Fruit fly (Drosophila melanogaster) whole organism, embryonic: ENCODE results near the gene sqh.
A peak's percentile ranks its signal among the peaks of the same experiment; 100 is the strongest.

Experiments
- Adf1 ChIP-seq: fragments of 200-800 bp; sonication (Bioruptor generic); IDR thresholded peaks from 2 replicates; pipeline ENCODE4 v1.3.6; 2022; ENCODE audit warnings: missing biosample characterization, missing genetic modification characterization
- Aef1 ChIP-seq: fragments of 200-800 bp; sonication (Bioruptor generic); IDR thresholded peaks from 3 replicates; pipeline ENCODE4 v1.3.6; 2022; ENCODE audit warnings: missing biosample characterization, missing genetic modification characterization
- Awh ChIP-seq: fragments of 200-800 bp; sonication (Bioruptor generic); IDR thresholded peaks from 2 replicates; pipeline ENCODE4, ENCODE4 v1.3.6; 2022; ENCODE audit warnings: missing biosample characterization, missing genetic modification characterization
- BEAF-32 ChIP-seq: fragments of 200-800 bp; sonication (Bioruptor generic); optimal IDR thresholded peaks from 3 replicates; lab custom pipeline; 2017; ENCODE audit warnings: missing biosample characterization, missing genetic modification characterization, mild to moderate bottlenecking, moderate library complexity, missing genetic modification reagents
- CG10147 ChIP-seq: fragments of 200-800 bp; sonication (Bioruptor generic); optimal IDR thresholded peaks from 2 replicates; lab custom pipeline; 2019; ENCODE audit warnings: missing biosample characterization, mild to moderate bottlenecking, missing genetic modification characterization, moderate library complexity
- CG10431 ChIP-seq: fragments of 200-800 bp; sonication (Bioruptor generic); optimal IDR thresholded peaks from 3 replicates; lab custom pipeline; 2018; ENCODE audit warnings: missing biosample characterization, mild to moderate bottlenecking, missing genetic modification characterization
- CG12155 ChIP-seq: fragments of 200-800 bp; sonication (Bioruptor generic); optimal IDR thresholded peaks from 3 replicates; lab custom pipeline; 2016; ENCODE audit warnings: missing biosample characterization, missing genetic modification characterization
- CG12769 ChIP-seq: fragments of 200-800 bp; sonication (Bioruptor generic); optimal IDR thresholded peaks from 2 replicates; lab custom pipeline; 2019; ENCODE audit warnings: missing biosample characterization, mild to moderate bottlenecking, missing genetic modification characterization, moderate library complexity
- CG13123 ChIP-seq: fragments of 200-800 bp; sonication (Bioruptor generic); optimal IDR thresholded peaks from 2 replicates; lab custom pipeline; 2016; ENCODE audit warnings: missing biosample characterization, missing genetic modification characterization
- CG13624 ChIP-seq: fragments of 200-800 bp; sonication (Bioruptor generic); optimal IDR thresholded peaks from 2 replicates; lab custom pipeline; 2016; ENCODE audit warnings: missing biosample characterization, missing genetic modification characterization
- CG14710 ChIP-seq: fragments of 200-800 bp; sonication (Bioruptor generic); optimal IDR thresholded peaks from 3 replicates; lab custom pipeline; 2019; ENCODE audit warnings: missing biosample characterization, mild to moderate bottlenecking, missing genetic modification characterization, moderate library complexity
- CG15514 ChIP-seq: fragments of 200-800 bp; sonication (Bioruptor generic); optimal IDR thresholded peaks from 3 replicates; lab custom pipeline; 2017; ENCODE audit warnings: missing biosample characterization, missing genetic modification characterization, mild to moderate bottlenecking, moderate library complexity, missing genetic modification reagents
- CG1647 ChIP-seq: fragments of 200-800 bp; sonication (Bioruptor generic); optimal IDR thresholded peaks from 3 replicates; lab custom pipeline; 2016; ENCODE audit warnings: missing biosample characterization, missing genetic modification characterization
- CG17829 ChIP-seq: fragments of 200-800 bp; optimal IDR thresholded peaks from 2 replicates; lab custom pipeline; 2019; ENCODE audit warnings: missing biosample characterization, mild to moderate bottlenecking, missing genetic modification characterization, moderate library complexity
- CG2120 ChIP-seq: fragments of 200-800 bp; sonication (Bioruptor generic); optimal IDR thresholded peaks from 3 replicates; lab custom pipeline; 2016; ENCODE audit warnings: missing biosample characterization, missing genetic modification characterization
- CG2202 ChIP-seq: fragments of 200-800 bp; sonication (Bioruptor generic); optimal IDR thresholded peaks from 2 replicates; lab custom pipeline; 2018; ENCODE audit warnings: missing biosample characterization, mild to moderate bottlenecking, missing genetic modification characterization
- CG32767 ChIP-seq: fragments of 200-800 bp; sonication (Bioruptor generic); IDR thresholded peaks from 2 replicates; pipeline ENCODE4 v1.3.6; 2022; ENCODE audit warnings: missing biosample characterization, missing genetic modification characterization
- CG34224 ChIP-seq: fragments of 200-800 bp; sonication (Bioruptor generic); IDR thresholded peaks from 3 replicates; pipeline ENCODE4 v1.3.6; 2022; ENCODE audit warnings: missing biosample characterization, missing genetic modification characterization; ENCODE audit not compliant: partially characterized antibody
- CG8281 ChIP-seq: fragments of 200-800 bp; sonication (Bioruptor generic); optimal IDR thresholded peaks from 2 replicates; lab custom pipeline; 2018; ENCODE audit warnings: missing biosample characterization, mild to moderate bottlenecking, missing genetic modification characterization, moderate library complexity
- CG8478 ChIP-seq: fragments of >200 bp; optimal IDR thresholded peaks from 2 replicates; lab custom pipeline; 2018
- CG8924 ChIP-seq: fragments of 200-800 bp; optimal IDR thresholded peaks from 3 replicates; lab custom pipeline; 2019; ENCODE audit warnings: missing biosample characterization, mild to moderate bottlenecking, missing genetic modification characterization, moderate library complexity
- Camta ChIP-seq: fragments of 200-800 bp; sonication (Bioruptor generic); optimal IDR thresholded peaks from 2 replicates; lab custom pipeline; 2016; ENCODE audit warnings: missing biosample characterization, missing genetic modification characterization
- CkIIα-i1 ChIP-seq: fragments of 200-800 bp; sonication (Bioruptor generic); IDR thresholded peaks from 2 replicates; pipeline ENCODE4 v1.3.6; 2022; ENCODE audit warnings: missing biosample characterization, missing genetic modification characterization
- D19A ChIP-seq: fragments of 200-800 bp; optimal IDR thresholded peaks from 3 replicates; lab custom pipeline; 2019; ENCODE audit warnings: missing biosample characterization, mild to moderate bottlenecking, missing genetic modification characterization, moderate library complexity
- Drgx ChIP-seq: fragments of 200-800 bp; sonication (Bioruptor generic); IDR thresholded peaks from 2 replicates; pipeline ENCODE4 v1.3.6; 2022; ENCODE audit warnings: missing biosample characterization, missing genetic modification characterization
- Gug ChIP-seq: fragments of 200-800 bp; sonication (Bioruptor generic); IDR thresholded peaks from 4 replicates; pipeline ENCODE4 v1.3.6; 2022; ENCODE audit warnings: missing biosample characterization, missing genetic modification characterization
- Hr51 ChIP-seq, 2 experiments: fragments of 200-800 bp; sonication (Bioruptor generic); optimal IDR thresholded peaks; 2 replicates in 1 of 2; 3 replicates in 1 of 2; lab custom pipeline; 2016 to 2018; ENCODE audit warnings: missing biosample characterization in 2 of 2, missing genetic modification characterization in 2 of 2, mild to moderate bottlenecking in 1 of 2, moderate library complexity in 1 of 2
- MESR4 ChIP-seq: fragments of 200-800 bp; sonication (Bioruptor generic); optimal IDR thresholded peaks from 2 replicates; lab custom pipeline; 2018; ENCODE audit warnings: missing biosample characterization, mild to moderate bottlenecking, missing genetic modification characterization, moderate library complexity
- MTF-1 ChIP-seq: fragments of 200-800 bp; sonication (Bioruptor generic); optimal IDR thresholded peaks from 2 replicates; lab custom pipeline; 2018; ENCODE audit warnings: missing biosample characterization, mild to moderate bottlenecking, missing genetic modification characterization, borderline replicate concordance
- Myb ChIP-seq: fragments of 200-800 bp; sonication (Bioruptor generic); optimal IDR thresholded peaks from 2 replicates; lab custom pipeline; 2016; ENCODE audit warnings: missing biosample characterization, missing genetic modification characterization
- Sin3A ChIP-seq: fragments of >200 bp; optimal IDR thresholded peaks from 2 replicates; lab custom pipeline; 2018
- Sry-δ ChIP-seq: fragments of 200-800 bp; sonication (Bioruptor generic); optimal IDR thresholded peaks from 2 replicates; lab custom pipeline; 2016; ENCODE audit warnings: missing biosample characterization, missing genetic modification characterization
- Vsx1 ChIP-seq: fragments of 200-800 bp; sonication (Bioruptor generic); optimal IDR thresholded peaks from 2 replicates; lab custom pipeline; 2017; ENCODE audit warnings: missing biosample characterization, mild to moderate bottlenecking, missing genetic modification characterization, missing genetic modification reagents
- ase ChIP-seq: fragments of 200-800 bp; sonication (Bioruptor generic); IDR thresholded peaks from 3 replicates; pipeline ENCODE4 v1.3.6; 2022; ENCODE audit warnings: missing biosample characterization, missing genetic modification characterization
- crol ChIP-seq: fragments of 200-800 bp; sonication (Bioruptor generic); IDR thresholded peaks from 2 replicates; pipeline ENCODE4 v1.3.6; 2022; ENCODE audit warnings: missing biosample characterization, missing genetic modification characterization
- da ChIP-seq: fragments of 200-800 bp; sonication (Bioruptor generic); optimal IDR thresholded peaks from 2 replicates; lab custom pipeline; 2016; ENCODE audit warnings: missing biosample characterization, missing genetic modification characterization
- hbn ChIP-seq: fragments of 200-800 bp; sonication (Bioruptor generic); IDR thresholded peaks from 2 replicates; pipeline ENCODE4 v1.3.6; 2022; ENCODE audit warnings: missing biosample characterization, missing genetic modification characterization; ENCODE audit not compliant: partially characterized antibody
- kah ChIP-seq: fragments of 200-800 bp; sonication (Bioruptor generic); optimal IDR thresholded peaks from 2 replicates; lab custom pipeline; 2018; ENCODE audit warnings: missing biosample characterization, mild to moderate bottlenecking, missing genetic modification characterization
- lov ChIP-seq, 2 experiments: fragments of 200-800 bp in 1 of 2; fragments of >200 bp in 1 of 2; sonication (Bioruptor generic) in 1 of 2; IDR thresholded peaks in 1 of 2; optimal IDR thresholded peaks in 1 of 2; 2 replicates in 1 of 2; 3 replicates in 1 of 2; pipeline versions ENCODE4 v1.3.6 to Lab custom; 2017 to 2022; ENCODE audit warnings: missing biosample characterization in 1 of 2, missing genetic modification characterization in 1 of 2
- nom ChIP-seq: fragments of 200-800 bp; sonication (Bioruptor generic); optimal IDR thresholded peaks from 2 replicates; lab custom pipeline; 2017; ENCODE audit warnings: missing biosample characterization, missing genetic modification characterization, mild to moderate bottlenecking, moderate library complexity, missing genetic modification reagents
- pnt ChIP-seq: fragments of 200-800 bp; sonication (Bioruptor generic); optimal IDR thresholded peaks from 3 replicates; lab custom pipeline; 2016; ENCODE audit warnings: missing biosample characterization, missing genetic modification characterization
- rib ChIP-seq: fragments of 200-800 bp; sonication (Bioruptor generic); IDR thresholded peaks from 2 replicates; pipeline ENCODE4 v1.3.6; 2022; ENCODE audit warnings: missing biosample characterization, missing genetic modification characterization
- ro ChIP-seq: fragments of 200-800 bp; sonication (Bioruptor generic); IDR thresholded peaks from 2 replicates; pipeline ENCODE4 v1.3.6; 2022; ENCODE audit warnings: missing biosample characterization, missing genetic modification characterization
- seq ChIP-seq: fragments of 200-800 bp; sonication (Bioruptor generic); IDR thresholded peaks from 2 replicates; pipeline ENCODE4 v1.3.6; 2022; ENCODE audit warnings: missing biosample characterization, missing genetic modification characterization
- sna ChIP-seq: fragments of 200-800 bp; sonication (Bioruptor generic); IDR thresholded peaks from 2 replicates; pipeline ENCODE4 v1.3.6; 2022; ENCODE audit warnings: missing biosample characterization, missing genetic modification characterization; ENCODE audit not compliant: partially characterized antibody
- sr ChIP-seq: fragments of 200-800 bp; sonication (Bioruptor generic); IDR thresholded peaks from 3 replicates; pipeline ENCODE4 v1.3.6; 2022; ENCODE audit warnings: missing biosample characterization, missing genetic modification characterization
- stwl ChIP-seq: fragments of 200-800 bp; sonication (Bioruptor generic); optimal IDR thresholded peaks from 3 replicates; lab custom pipeline; 2018; ENCODE audit warnings: missing biosample characterization, mild to moderate bottlenecking, missing genetic modification characterization, moderate library complexity
- tgo ChIP-seq: fragments of 200-800 bp; sonication (Bioruptor generic); IDR thresholded peaks from 3 replicates; pipeline ENCODE4 v1.3.6; 2022; ENCODE audit warnings: missing biosample characterization, missing genetic modification characterization
- trem ChIP-seq: fragments of 200-800 bp; optimal IDR thresholded peaks from 3 replicates; lab custom pipeline; 2019; ENCODE audit warnings: missing biosample characterization, mild to moderate bottlenecking, missing genetic modification characterization, moderate library complexity
- unc-4 ChIP-seq: fragments of 200-800 bp; sonication (Bioruptor generic); IDR thresholded peaks from 2 replicates; pipeline ENCODE4 v1.3.6; 2022; ENCODE audit warnings: missing biosample characterization, missing genetic modification characterization; ENCODE audit not compliant: partially characterized antibody

Gene sqh

DNA sequence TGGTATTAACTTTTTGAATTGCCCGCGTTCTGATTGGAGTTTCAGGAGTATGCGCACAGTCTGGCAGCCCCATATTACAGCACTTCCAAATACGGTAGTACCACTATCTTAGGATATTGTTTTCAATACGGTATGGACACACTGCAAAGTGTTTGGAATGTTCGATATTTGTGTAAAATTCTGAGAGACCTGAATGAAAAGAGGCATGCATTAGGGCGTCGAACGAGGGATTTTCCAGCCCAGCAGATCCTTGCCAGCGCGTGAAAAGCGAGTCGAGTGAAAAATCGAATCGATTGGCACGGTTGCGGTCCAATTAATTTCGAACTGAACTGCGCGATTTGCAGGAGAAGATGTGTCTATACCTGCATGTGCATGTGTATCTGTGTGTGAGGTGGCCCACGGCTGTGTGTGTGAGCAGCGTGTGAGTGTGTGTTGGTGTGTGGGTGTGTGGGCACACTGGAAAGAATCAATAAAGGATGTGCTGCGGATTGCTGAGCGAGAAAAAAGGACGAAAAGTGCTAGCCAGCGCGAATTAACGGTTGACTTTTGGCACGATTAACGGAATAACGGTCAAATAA, 621 bp upstream of the sqh start, which contains the start of gene dtn (continued):
- TF ChIP-seq Sry-δ (GFP tag; lab: Kevin White, UChicago) (peak; percentile 28), CG10147 (GFP tag; lab: Kevin White, UChicago) (peak; percentile 5), pnt (GFP tag; lab: Kevin White, UChicago) (no peak), tgo (GFP tag; lab: Robert Waterston, UW) (no peak), kah (GFP tag; lab: Kevin White, UChicago) (no peak), MESR4 (GFP tag; lab: Kevin White, UChicago) (peak; percentile 95), CG8281 (tag; lab: Kevin White, UChicago) (no peak), rib (no peak), ase (GFP tag; lab: Robert Waterston, UW) (no peak), CG34224 (GFP tag; lab: Robert Waterston, UW) (no peak), CkIIα-i1 (GFP tag; lab: Robert Waterston, UW) (no peak), Vsx1 (GFP tag; lab: Kevin White, UChicago) (no peak), BEAF-32 (peak; percentile 51), CG2202 (tag; lab: Kevin White, UChicago) (no peak), CG32767 (GFP tag; lab: Robert Waterston, UW) (peak; percentile 76; the same call in 1 of the 2 replicates), CG17829 (peak; percentile 15), CG10431 (GFP tag; lab: Kevin White, UChicago) (no peak), Adf1 (GFP tag; lab: Robert Waterston, UW) (no peak), Gug (GFP tag; lab: Robert Waterston, UW) (no peak), hbn (GFP tag; lab: Robert Waterston, UW) (peak; percentile 38; the same call in 1 of the 2 replicates), stwl (tag; lab: Kevin White, UChicago) (peak; percentile 18), Sin3A (lab: Kevin White, UChicago) (peak; percentile 50), unc-4 (GFP tag; lab: Robert Waterston, UW) (0 out of 2 replicates have a peak, but pooled peaks have one; percentile 28), seq (GFP tag; lab: Robert Waterston, UW) (no peak), CG13624 (GFP tag; lab: Kevin White, UChicago) (no peak), trem (tag; lab: Kevin White, UChicago) (peak; percentile 86), D19A (tag; lab: Kevin White, UChicago) (no peak), CG13123 (GFP tag; lab: Kevin White, UChicago) (no peak), Myb (peak; percentile 42), CG8478 (lab: Kevin White, UChicago) (peak; percentile 92), crol (GFP tag; lab: Robert Waterston, UW) (no peak), Camta (GFP tag; lab: Kevin White, UChicago) (no peak), Hr51 (GFP tag; optimal IDR thresholded peaks at IDR 0.05; lab: Kevin White, UChicago) (no peak), CG12769 (tag; lab: Kevin White, UChicago) (no peak), sna (GFP tag; lab: Robert Waterston, UW) (0 out of 2 replicates have a peak, but pooled peaks have one; percentile 31), Aef1 (no peak), da (GFP tag; lab: Kevin White, UChicago) (no peak), CG8924 (tag; lab: Kevin White, UChicago) (no peak), sr (GFP tag; lab: Robert Waterston, UW) (0 out of 3 replicates have a peak, but pooled peaks have one; percentile 8), ro (GFP tag; lab: Robert Waterston, UW) (no peak), lov (optimal IDR thresholded peaks at IDR 0.05; lab: Kevin White, UChicago) (no peak), lov (GFP tag; IDR thresholded peaks at IDR 0.05; lab: Robert Waterston, UW) (no peak), Awh (GFP tag; lab: Robert Waterston, UW) (no peak), CG12155 (GFP tag; lab: Kevin White, UChicago) (no peak), nom (no peak), CG15514 (GFP tag; lab: Kevin White, UChicago) (peak; percentile 30), Drgx (GFP tag; lab: Robert Waterston, UW) (no peak), CG14710 (tag; lab: Kevin White, UChicago) (peak; percentile 99), MTF-1 (GFP tag; lab: Kevin White, UChicago) (no peak), CG1647 (GFP tag; lab: Kevin White, UChicago) (no peak), CG2120 (GFP tag; lab: Kevin White, UChicago) (no peak)
